Worm (Caenorhabditis elegans): ENCODE measurements around the gene dnj-14.

- TF ChIP-seq zag-1 (tag; optimal IDR thresholded peaks at IDR 0.05) (no peak), lsy-2 (tag; optimal IDR thresholded peaks at IDR 0.05) (no peak), nhr-76 (tag; optimal IDR thresholded peaks at IDR 0.05) (no peak), nhr-77 (tag; optimal IDR thresholded peaks at IDR 0.05) (no peak), alr-1 (tag; optimal IDR thresholded peaks at IDR 0.05; ENCODE audit: borderline replicate concordance) (no peak), nhr-11 (tag; optimal IDR thresholded peaks at IDR 0.05) (no peak), pag-3 (tag; optimal IDR thresholded peaks at IDR 0.05; ENCODE audit: borderline replicate concordance, insufficient read depth) (no peak), egl-27 (tag; optimal IDR thresholded peaks at IDR 0.05) (no peak), elt-3 (tag; optimal IDR thresholded peaks at IDR 0.05) (no peak), tbx-2 (tag; optimal IDR thresholded peaks at IDR 0.05) (no peak)
Observed at ce11 chrX:4678029-4678428, 33.5 kb downstream of the dnj-14 start, which contains the start of gene flp-11.
